Worm (Caenorhabditis elegans): ENCODE data around the gene Y62E10A.6.

The Y62E10A.6 gene

ce11 chrIV:13346078-13346477, 25.7 kb upstream of the Y62E10A.6 start:
- TF ChIP-seq klf-2 (GFP tag; conservative IDR thresholded peaks at IDR 0.05) (no peak), cog-1 (tag; optimal IDR thresholded peaks at IDR 0.05) (no peak), ref-1 (GFP tag; conservative IDR thresholded peaks at IDR 0.05) (no peak), ztf-23 (GFP tag; IDR thresholded peaks at IDR 0.05) (no peak), med-1 (GFP tag; optimal IDR thresholded peaks at IDR 0.05; ENCODE audit: insufficient read depth) (no peak), T22C8.4 (GFP tag; IDR thresholded peaks at IDR 0.05) (no peak)

DNA sequence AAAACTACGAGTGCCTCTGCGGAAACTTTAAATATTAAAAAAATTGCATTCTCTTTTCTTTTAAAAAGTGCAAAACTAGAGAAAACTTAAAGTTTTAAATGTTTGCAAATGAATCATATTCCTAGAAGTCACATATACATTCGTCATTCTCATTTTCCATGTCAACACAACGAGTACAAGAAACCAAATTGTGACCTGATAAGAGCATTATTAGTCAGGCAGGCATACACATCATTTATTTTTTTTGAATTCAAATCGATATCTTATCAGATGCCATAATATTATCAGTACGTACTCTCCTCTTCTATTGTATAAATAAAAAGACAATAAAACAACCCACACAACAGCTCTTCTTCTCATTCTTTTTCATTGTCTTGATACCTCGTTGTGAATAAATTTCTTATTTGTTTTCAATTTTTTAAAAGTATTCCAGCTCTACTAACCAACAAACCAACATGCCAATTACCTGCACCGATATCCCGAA, 24.5 kb upstream of the Y62E10A.6 start, which contains the start of gene W02A2.9:
W02A2.9 (plus strand) TSS at position 434 of the 484 bp plus-strand sequence.
- no peak for TF ChIP-seq tab-1 (GFP tag; IDR thresholded peaks at IDR 0.05)
- TF ChIP-seq ref-1 (GFP tag; conservative IDR thresholded peaks at IDR 0.05), result no peak
- no peak for TF ChIP-seq med-1 (GFP tag; optimal IDR thresholded peaks at IDR 0.05; ENCODE audit: insufficient read depth)
- TF ChIP-seq flt-1 (GFP tag; IDR thresholded peaks at IDR 0.05), result no peak
- TF ChIP-seq cog-1 (tag; optimal IDR thresholded peaks at IDR 0.05), result no peak
- no peak for TF ChIP-seq ztf-23 (GFP tag; IDR thresholded peaks at IDR 0.05)
- no peak for TF ChIP-seq ztf-29 (GFP tag; IDR thresholded peaks at IDR 0.05)
- TF ChIP-seq T22C8.4 (GFP tag; IDR thresholded peaks at IDR 0.05), result no peak
- no peak for TF ChIP-seq klf-2 (GFP tag; conservative IDR thresholded peaks at IDR 0.05)

- TF ChIP-seq ztf-29 (GFP tag; IDR thresholded peaks at IDR 0.05), result no peak
- TF ChIP-seq klf-2 (GFP tag; conservative IDR thresholded peaks at IDR 0.05), result no peak
- TF ChIP-seq cog-1 (tag; optimal IDR thresholded peaks at IDR 0.05), result no peak
- no peak for TF ChIP-seq ref-1 (GFP tag; conservative IDR thresholded peaks at IDR 0.05)
- TF ChIP-seq ztf-23 (GFP tag; IDR thresholded peaks at IDR 0.05), result no peak
- TF ChIP-seq tab-1 (GFP tag; IDR thresholded peaks at IDR 0.05), result no peak
- no peak for TF ChIP-seq T22C8.4 (GFP tag; IDR thresholded peaks at IDR 0.05)
- no peak for TF ChIP-seq med-1 (GFP tag; optimal IDR thresholded peaks at IDR 0.05; ENCODE audit: insufficient read depth)
- no peak for TF ChIP-seq flt-1 (GFP tag; IDR thresholded peaks at IDR 0.05)
Measured at ce11 chrIV:13348592-13348991, 23.2 kb upstream of the Y62E10A.6 start, which contains the start of gene W02A2.12. Gene W02A2.12 (minus strand): TSS chrIV:13348831.

ce11 chrIV:13353143-13353773, 18.5 kb upstream of the Y62E10A.6 start, which contains the start of the genes rec-8 and mex-5:
Gene rec-8 (minus strand): TSS chrIV:13353193.
Gene mex-5 (plus strand): TSS chrIV:13353723.
- no peak for TF ChIP-seq cog-1 (tag; optimal IDR thresholded peaks at IDR 0.05)
- no peak for TF ChIP-seq flt-1 (GFP tag; IDR thresholded peaks at IDR 0.05)
- no peak for TF ChIP-seq ztf-23 (GFP tag; IDR thresholded peaks at IDR 0.05)
- no peak for TF ChIP-seq med-1 (GFP tag; optimal IDR thresholded peaks at IDR 0.05; ENCODE audit: insufficient read depth)
- no peak for TF ChIP-seq ref-1 (GFP tag; conservative IDR thresholded peaks at IDR 0.05)
- no peak for TF ChIP-seq klf-2 (GFP tag; conservative IDR thresholded peaks at IDR 0.05)
- no peak for TF ChIP-seq ztf-29 (GFP tag; IDR thresholded peaks at IDR 0.05)
- TF ChIP-seq T22C8.4 (GFP tag; IDR thresholded peaks at IDR 0.05), result no peak
- TF ChIP-seq tab-1 (GFP tag; IDR thresholded peaks at IDR 0.05), result no peak

DNA sequence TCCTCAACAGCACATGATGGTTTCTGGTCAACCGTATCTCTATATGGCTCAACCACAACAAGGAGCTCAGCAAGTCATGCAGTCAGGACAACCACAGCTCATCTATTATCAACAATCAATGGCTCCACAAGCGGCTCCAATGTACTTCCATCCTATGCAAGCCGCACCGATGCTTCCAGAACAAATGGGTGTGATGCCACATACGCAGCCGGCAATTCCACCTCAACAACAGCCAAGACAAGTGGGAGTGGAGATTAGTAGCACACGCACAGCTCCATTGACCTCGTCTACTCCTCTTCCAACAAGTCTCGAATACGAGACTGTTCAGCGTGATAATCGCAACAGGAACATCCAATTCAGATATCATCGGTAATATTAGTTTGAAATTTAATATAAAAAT, 17.8 kb upstream of the Y62E10A.6 start:
- TF ChIP-seq ztf-29 (GFP tag; IDR thresholded peaks at IDR 0.05) (no peak), med-1 (GFP tag; optimal IDR thresholded peaks at IDR 0.05; ENCODE audit: insufficient read depth) (no peak), ztf-23 (GFP tag; IDR thresholded peaks at IDR 0.05) (no peak), ref-1 (GFP tag; conservative IDR thresholded peaks at IDR 0.05) (no peak)

ce11 chrIV:13356005-13356404, 15.8 kb upstream of the Y62E10A.6 start:
- no peak for TF ChIP-seq T22C8.4 (GFP tag; IDR thresholded peaks at IDR 0.05)

- TF ChIP-seq klf-2 (GFP tag; conservative IDR thresholded peaks at IDR 0.05), result no peak
- no peak for TF ChIP-seq flt-1 (GFP tag; IDR thresholded peaks at IDR 0.05)
- TF ChIP-seq T22C8.4 (GFP tag; IDR thresholded peaks at IDR 0.05), result no peak
Measured at ce11 chrIV:13358488-13358887, 13.3 kb upstream of the Y62E10A.6 start, which contains the start of gene W02A2.8. Gene W02A2.8 (minus strand): TSS chrIV:13358588.

DNA sequence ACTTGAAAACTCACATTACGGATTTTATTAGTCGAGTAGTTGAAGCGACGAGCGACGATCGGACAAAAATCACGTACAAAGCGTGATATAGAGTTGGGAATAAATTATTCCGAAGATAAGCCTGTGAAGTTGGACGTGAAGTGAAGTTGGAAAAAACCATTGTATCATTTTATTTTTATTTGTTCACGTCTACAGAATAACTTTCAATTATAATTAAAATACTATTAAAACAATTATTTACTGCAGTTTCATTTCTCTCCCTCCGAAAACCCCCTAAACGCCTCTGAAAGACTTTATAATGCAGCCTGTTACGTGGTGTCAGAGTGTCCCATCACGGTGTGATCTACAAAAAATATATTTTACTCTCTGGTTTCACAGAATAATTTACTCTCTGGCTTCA, 11.7 kb upstream of the Y62E10A.6 start, which contains the start of gene Y62E10A.3:
Y62E10A.3 (minus strand) TSS at position 101 of the 400 bp plus-strand sequence.
- TF ChIP-seq flt-1 (GFP tag; IDR thresholded peaks at IDR 0.05) (no peak), ztf-23 (GFP tag; IDR thresholded peaks at IDR 0.05) (no peak), ref-1 (GFP tag; conservative IDR thresholded peaks at IDR 0.05) (no peak), T22C8.4 (GFP tag; IDR thresholded peaks at IDR 0.05) (no peak), ztf-29 (GFP tag; IDR thresholded peaks at IDR 0.05) (no peak), klf-2 (GFP tag; conservative IDR thresholded peaks at IDR 0.05) (no peak), cog-1 (tag; optimal IDR thresholded peaks at IDR 0.05) (no peak), med-1 (GFP tag; optimal IDR thresholded peaks at IDR 0.05; ENCODE audit: insufficient read depth) (no peak), tab-1 (GFP tag; IDR thresholded peaks at IDR 0.05) (no peak)

- TF ChIP-seq klf-2 (GFP tag; conservative IDR thresholded peaks at IDR 0.05), result no peak
- TF ChIP-seq med-1 (GFP tag; optimal IDR thresholded peaks at IDR 0.05; ENCODE audit: insufficient read depth), result no peak
- TF ChIP-seq flt-1 (GFP tag; IDR thresholded peaks at IDR 0.05), result no peak
- no peak for TF ChIP-seq T22C8.4 (GFP tag; IDR thresholded peaks at IDR 0.05)
- no peak for TF ChIP-seq tab-1 (GFP tag; IDR thresholded peaks at IDR 0.05)
- TF ChIP-seq ztf-29 (GFP tag; IDR thresholded peaks at IDR 0.05), result no peak
- no peak for TF ChIP-seq ref-1 (GFP tag; conservative IDR thresholded peaks at IDR 0.05)
- no peak for TF ChIP-seq cog-1 (tag; optimal IDR thresholded peaks at IDR 0.05)
- TF ChIP-seq ztf-23 (GFP tag; IDR thresholded peaks at IDR 0.05), result no peak
Measured at ce11 chrIV:13364869-13365268, 6.9 kb upstream of the Y62E10A.6 start, which contains the start of gene srsx-25. Gene srsx-25 (plus strand): TSS chrIV:13365169.

All from whole organism, midembryonic.